Fruit fly (Drosophila melanogaster): Measurements from ENCODE around the gene CG31142.

DNA sequence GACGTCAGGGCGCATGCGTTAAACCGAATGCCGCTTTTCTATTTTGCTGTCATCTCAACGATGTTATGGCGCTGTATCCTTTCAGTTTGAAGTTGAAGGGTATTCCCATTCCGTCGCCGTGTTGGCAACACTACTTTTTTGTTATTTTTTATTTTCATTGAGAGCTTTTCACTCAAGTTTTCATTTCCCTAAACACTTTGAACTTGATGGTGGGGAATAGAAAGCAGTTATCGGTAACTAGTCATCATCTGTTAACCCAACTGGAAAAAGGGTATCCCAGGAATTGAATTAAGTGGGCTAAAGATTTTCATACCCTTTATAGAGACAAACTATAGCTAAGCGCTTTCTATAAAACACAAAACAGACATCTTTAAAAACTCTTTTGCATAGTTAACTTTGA lies 41.5 kb upstream of the CG31142 start:
- TF ChIP-seq Hr78 (GFP tag; optimal IDR thresholded peaks at IDR 0.05) (no peak), woc (GFP tag; optimal IDR thresholded peaks at IDR 0.05) (no peak), Rel (GFP tag; optimal IDR thresholded peaks at IDR 0.05) (no peak), Rel (tag; optimal IDR thresholded peaks at IDR 0.05) (no peak), sage (GFP tag; optimal IDR thresholded peaks at IDR 0.05) (no peak), h (GFP tag; optimal IDR thresholded peaks at IDR 0.05) (no peak), Vsx2 (GFP tag; optimal IDR thresholded peaks at IDR 0.05; ENCODE audit: partially characterized antibody) (no peak), Dfd (GFP tag; optimal IDR thresholded peaks at IDR 0.05) (no peak), usp (GFP tag; optimal IDR thresholded peaks at IDR 0.05) (no peak), Dif (GFP tag; optimal IDR thresholded peaks at IDR 0.05; ENCODE audit: partially characterized antibody) (no peak), lola (GFP tag; optimal IDR thresholded peaks at IDR 0.05) (no peak), Myc (optimal IDR thresholded peaks at IDR 0.05) (no peak), fru (GFP tag; optimal IDR thresholded peaks at IDR 0.05) (no peak), Hr83 (GFP tag; optimal IDR thresholded peaks at IDR 0.05; ENCODE audit: poor library complexity, severe bottlenecking) (no peak), pan (optimal IDR thresholded peaks at IDR 0.05) (no peak)
